Worm (Caenorhabditis elegans) whole organism, L1 larva: ENCODE measurements around the gene fah-1.

Source experiments
- C04F5.9 ChIP-seq: sonication (generic microtip); optimal IDR thresholded peaks from 2 replicates; lab custom pipeline; 2016; ENCODE audit warnings: missing genetic modification characterization, missing compliant biosample characterization
- C16A3.4 ChIP-seq: fragments of 150-350 bp; optimal IDR thresholded peaks from 2 replicates; lab custom pipeline; 2014; ENCODE audit warnings: missing biosample characterization, missing genetic modification characterization
- C34B4.2 ChIP-seq: sonication (generic microtip); optimal IDR thresholded peaks from 2 replicates; lab custom pipeline; 2017; ENCODE audit warnings: mild to moderate bottlenecking, missing genetic modification characterization, missing compliant biosample characterization
- F16B12.6 ChIP-seq: fragments of 150-350 bp; optimal IDR thresholded peaks from 2 replicates; lab custom pipeline; 2014; ENCODE audit warnings: missing biosample characterization, missing genetic modification characterization
- alr-1 ChIP-seq: fragments of 200-800 bp; sonication (Bioruptor generic); optimal IDR thresholded peaks from 2 replicates; lab custom pipeline; 2018; ENCODE audit warnings: borderline replicate concordance, mild to moderate bottlenecking, missing genetic modification characterization, missing compliant biosample characterization
- ceh-63 ChIP-seq: fragments of 200-800 bp; sonication (Bioruptor generic); optimal IDR thresholded peaks from 2 replicates; lab custom pipeline; 2018; ENCODE audit warnings: mild to moderate bottlenecking, missing genetic modification characterization, missing compliant biosample characterization
- ceh-8 ChIP-seq: fragments of 200-800 bp; sonication (Bioruptor generic); optimal IDR thresholded peaks from 2 replicates; lab custom pipeline; 2018; ENCODE audit warnings: mild to moderate bottlenecking, missing genetic modification characterization, moderate library complexity, missing compliant biosample characterization
- ceh-82 ChIP-seq, 3 experiments: fragments of 150-350 bp in 1 of 3; sonication (generic microtip) in 2 of 3; optimal IDR thresholded peaks; 2 replicates each; lab custom pipeline; 2014 to 2017; ENCODE audit warnings: missing biosample characterization in 3 of 3, missing genetic modification characterization in 3 of 3
- ceh-90 ChIP-seq: sonication (generic microtip); optimal IDR thresholded peaks from 2 replicates; lab custom pipeline; 2016; ENCODE audit warnings: missing genetic modification characterization, missing compliant biosample characterization
- dsc-1 ChIP-seq: sonication (generic microtip); optimal IDR thresholded peaks from 2 replicates; lab custom pipeline; 2016; ENCODE audit warnings: mild to moderate bottlenecking, missing genetic modification characterization, missing compliant biosample characterization
- efl-3 ChIP-seq: fragments of 200-800 bp; sonication (Bioruptor generic); optimal IDR thresholded peaks from 2 replicates; lab custom pipeline; 2018; ENCODE audit warnings: mild to moderate bottlenecking, missing genetic modification characterization, missing compliant biosample characterization
- egl-27 ChIP-seq, 2 experiments: fragments of 150-350 bp in 1 of 2; sonication (generic microtip); optimal IDR thresholded peaks; 3 replicates each; lab custom pipeline; 2017 to 2018; ENCODE audit warnings: missing biosample characterization in 2 of 2, missing genetic modification characterization in 2 of 2, missing genetic modification reagents in 2 of 2
- ets-5 ChIP-seq: fragments of 200-800 bp; sonication (Bioruptor generic); IDR thresholded peaks from 2 replicates; pipeline ENCODE4 v1.3.6; 2022; ENCODE audit warnings: missing genetic modification characterization, missing compliant biosample characterization
- fkh-10 ChIP-seq: sonication (generic microtip); optimal IDR thresholded peaks from 2 replicates; lab custom pipeline; 2017; ENCODE audit warnings: missing biosample characterization, missing genetic modification reagents, missing genetic modification characterization
- fkh-4 ChIP-seq: sonication (generic microtip); optimal IDR thresholded peaks from 2 replicates; lab custom pipeline; 2016; ENCODE audit warnings: missing compliant biosample characterization, missing genetic modification characterization, borderline replicate concordance
- fos-1 ChIP-seq: fragments of 150-350 bp; optimal IDR thresholded peaks from 2 replicates; lab custom pipeline; 2014; ENCODE audit warnings: missing biosample characterization, missing genetic modification characterization
- hlh-17 ChIP-seq: fragments of 200-800 bp; sonication (Bioruptor generic); optimal IDR thresholded peaks from 2 replicates; lab custom pipeline; 2018; ENCODE audit warnings: missing genetic modification characterization, mild to moderate bottlenecking, missing compliant biosample characterization, moderate library complexity, borderline replicate concordance
- hlh-4 ChIP-seq: sonication (generic microtip); optimal IDR thresholded peaks from 2 replicates; lab custom pipeline; 2016; ENCODE audit warnings: mild to moderate bottlenecking, missing genetic modification characterization, missing compliant biosample characterization
- hpl-2 ChIP-seq: fragments of 150-350 bp; optimal IDR thresholded peaks from 2 replicates; lab custom pipeline; 2014; ENCODE audit warnings: missing biosample characterization, missing genetic modification reagents, missing genetic modification characterization
- isw-1 ChIP-seq: fragments of 200-800 bp; sonication (Bioruptor generic); IDR thresholded peaks from 2 replicates; pipeline ENCODE4 v1.3.6; 2022; ENCODE audit warnings: missing genetic modification characterization, missing compliant biosample characterization
- jun-1 ChIP-seq: fragments of 150-350 bp; optimal IDR thresholded peaks from 2 replicates; lab custom pipeline; 2014; ENCODE audit warnings: missing biosample characterization, missing genetic modification reagents, missing genetic modification characterization
- lin-14 ChIP-seq: fragments of 200-800 bp; sonication (Bioruptor generic); optimal IDR thresholded peaks from 2 replicates; lab custom pipeline; 2018; ENCODE audit warnings: mild to moderate bottlenecking, missing genetic modification characterization, moderate library complexity, missing compliant biosample characterization
- lin-15B ChIP-seq: fragments of 150-350 bp; sonication (generic microtip); optimal IDR thresholded peaks from 3 replicates; lab custom pipeline; 2014; ENCODE audit warnings: missing biosample characterization, missing genetic modification characterization
- lin-35 ChIP-seq, 2 experiments: fragments of 150-350 bp; optimal IDR thresholded peaks; 2 replicates each; lab custom pipeline; 2014; ENCODE audit warnings: missing biosample characterization in 2 of 2, missing genetic modification characterization in 2 of 2, missing genetic modification reagents in 2 of 2
- lin-39 ChIP-seq: fragments of 150-350 bp; optimal IDR thresholded peaks from 2 replicates; lab custom pipeline; 2014; ENCODE audit warnings: missing biosample characterization, missing genetic modification reagents, missing genetic modification characterization
- lir-3 ChIP-seq: sonication (generic microtip); optimal IDR thresholded peaks from 2 replicates; lab custom pipeline; 2016; ENCODE audit warnings: mild to moderate bottlenecking, missing genetic modification characterization, moderate library complexity, missing compliant biosample characterization; ENCODE audit not compliant: poor library complexity
- lsy-2 ChIP-seq, 2 experiments: fragments of 150-350 bp; optimal IDR thresholded peaks; 2 replicates each; lab custom pipeline; 2014; ENCODE audit warnings: missing biosample characterization in 2 of 2, missing genetic modification characterization in 2 of 2
- mab-9 ChIP-seq: fragments of 200-800 bp; sonication (Bioruptor generic); IDR thresholded peaks from 2 replicates; pipeline ENCODE4 v1.3.6; 2022; ENCODE audit warnings: missing genetic modification reagents, missing genetic modification characterization, missing compliant biosample characterization
- mdl-1 ChIP-seq, 2 experiments: fragments of 150-350 bp; optimal IDR thresholded peaks; 2 replicates each; lab custom pipeline; 2014 to 2017; ENCODE audit warnings: missing biosample characterization in 2 of 2, missing genetic modification characterization in 2 of 2, inconsistent platforms in 1 of 2
- nhr-11 ChIP-seq: fragments of 150-350 bp; optimal IDR thresholded peaks from 2 replicates; lab custom pipeline; 2014; ENCODE audit warnings: missing biosample characterization, missing genetic modification characterization
- nhr-19 ChIP-seq: fragments of 200-800 bp; sonication (Bioruptor generic); conservative IDR thresholded peaks from 2 replicates; pipeline ENCODE4 v1.3.6; 2022; ENCODE audit warnings: missing genetic modification characterization, missing compliant biosample characterization
- nhr-20 ChIP-seq: sonication (generic microtip); optimal IDR thresholded peaks from 2 replicates; lab custom pipeline; 2016; ENCODE audit warnings: mild to moderate bottlenecking, missing genetic modification characterization, missing compliant biosample characterization
- nhr-71 ChIP-seq: sonication (generic microtip); optimal IDR thresholded peaks from 2 replicates; lab custom pipeline; 2016; ENCODE audit warnings: mild to moderate bottlenecking, missing genetic modification characterization, moderate library complexity, missing compliant biosample characterization
- nhr-76 ChIP-seq: sonication (generic microtip); optimal IDR thresholded peaks from 2 replicates; lab custom pipeline; 2017; ENCODE audit warnings: missing biosample characterization, missing genetic modification characterization
- nhr-77 ChIP-seq: fragments of 150-350 bp; optimal IDR thresholded peaks from 2 replicates; lab custom pipeline; 2014; ENCODE audit warnings: missing biosample characterization, missing genetic modification characterization
- nhr-85 ChIP-seq: sonication (generic microtip); peaks from one replicate; lab custom pipeline; 2016; ENCODE audit warnings: missing genetic modification characterization, inconsistent platforms, missing compliant biosample characterization
- nhr-90 ChIP-seq: sonication (generic microtip); optimal IDR thresholded peaks from 2 replicates; lab custom pipeline; 2016; ENCODE audit warnings: mild to moderate bottlenecking, missing genetic modification characterization, missing compliant biosample characterization; ENCODE audit not compliant: poor library complexity
- pag-3 ChIP-seq: sonication (generic microtip); optimal IDR thresholded peaks from 2 replicates; lab custom pipeline; 2017; ENCODE audit warnings: missing genetic modification characterization, mild to moderate bottlenecking, missing compliant biosample characterization, antibody characterized with exemption, borderline replicate concordance; ENCODE audit not compliant: insufficient read depth
- pax-3 ChIP-seq: fragments of 200-800 bp; sonication (Bioruptor generic); optimal IDR thresholded peaks from 2 replicates; lab custom pipeline; 2018; ENCODE audit warnings: mild to moderate bottlenecking, missing genetic modification characterization, moderate library complexity, missing compliant biosample characterization
- rnt-1 ChIP-seq: sonication (generic microtip); optimal IDR thresholded peaks from 2 replicates; lab custom pipeline; 2016; ENCODE audit warnings: mild to moderate bottlenecking, missing genetic modification characterization, moderate library complexity, missing compliant biosample characterization
- snu-23 ChIP-seq: sonication (generic microtip); optimal IDR thresholded peaks from 2 replicates; lab custom pipeline; 2016; ENCODE audit warnings: missing genetic modification characterization, missing compliant biosample characterization
- sox-4 ChIP-seq: sonication (generic microtip); optimal IDR thresholded peaks from 2 replicates; lab custom pipeline; 2016; ENCODE audit warnings: missing genetic modification characterization, missing compliant biosample characterization
- sup-37 ChIP-seq: fragments of 200-800 bp; sonication (Bioruptor generic); optimal IDR thresholded peaks from 2 replicates; lab custom pipeline; 2018; ENCODE audit warnings: mild to moderate bottlenecking, missing genetic modification characterization, missing compliant biosample characterization
- swsn-7 ChIP-seq: sonication (generic microtip); optimal IDR thresholded peaks from 2 replicates; lab custom pipeline; 2016; ENCODE audit warnings: missing genetic modification characterization, missing compliant biosample characterization
- tbx-2 ChIP-seq: sonication (generic microtip); optimal IDR thresholded peaks from 2 replicates; lab custom pipeline; 2016; ENCODE audit warnings: missing genetic modification characterization, missing compliant biosample characterization
- unc-130 ChIP-seq: fragments of 150-350 bp; optimal IDR thresholded peaks from 2 replicates; lab custom pipeline; 2017; ENCODE audit warnings: missing biosample characterization, missing genetic modification characterization, inconsistent platforms
- unc-62 ChIP-seq: fragments of 150-350 bp; optimal IDR thresholded peaks from 2 replicates; lab custom pipeline; 2014; ENCODE audit warnings: missing biosample characterization, missing genetic modification reagents, missing genetic modification characterization
- unc-98 ChIP-seq: fragments of 200-800 bp; sonication (Bioruptor generic); IDR thresholded peaks from 2 replicates; pipeline ENCODE4 v1.3.6; 2022; ENCODE audit warnings: missing genetic modification characterization, missing compliant biosample characterization
- xbp-1 ChIP-seq: sonication (generic microtip); optimal IDR thresholded peaks from 2 replicates; lab custom pipeline; 2016; ENCODE audit warnings: missing genetic modification characterization, missing compliant biosample characterization
- zag-1 ChIP-seq: fragments of 150-350 bp; optimal IDR thresholded peaks from 2 replicates; lab custom pipeline; 2014; ENCODE audit warnings: missing biosample characterization, missing genetic modification characterization
- ztf-11 ChIP-seq, 2 experiments: sonication (generic microtip); optimal IDR thresholded peaks; 2 replicates each; lab custom pipeline; 2016 to 2017; ENCODE audit warnings: missing genetic modification characterization in 2 of 2, missing biosample characterization in 1 of 2, missing compliant biosample characterization in 1 of 2
- ztf-4 ChIP-seq: fragments of 150-350 bp; optimal IDR thresholded peaks from 2 replicates; lab custom pipeline; 2014; ENCODE audit warnings: missing biosample characterization, missing genetic modification characterization

Gene fah-1

ce11 chrX:6410177-6410765, 38.4 kb downstream of the fah-1 start, which contains the start of gene mup-2:
Gene mup-2 (minus strand): TSS chrX:6410227.
- TF ChIP-seq egl-27 (tag; optimal IDR thresholded peaks at IDR 0.05; lab: Kevin White, UChicago) (no peak), lin-14 (peak; percentile 80), ztf-4 (peak; percentile 7), xbp-1 (peak; percentile 8), mdl-1 (tag; optimal IDR thresholded peaks at IDR 0.05; lab: Kevin White, UChicago) (peak in 1 of 2 experiments; percentile 20), lin-15B (tag; lab: Kevin White, UChicago) (no peak), nhr-76 (tag; lab: Kevin White, UChicago) (no peak), C04F5.9 (tag; lab: Kevin White, UChicago) (no peak), hlh-17 (GFP tag; lab: Kevin White, UChicago) (no peak), ets-5 (GFP tag; lab: Robert Waterston, UW) (no peak), nhr-90 (tag; lab: Kevin White, UChicago) (no peak), F16B12.6 (tag; lab: Kevin White, UChicago) (no peak), ceh-82 (tag; optimal IDR thresholded peaks at IDR 0.05; lab: Kevin White, UChicago) (no peak), nhr-11 (tag; lab: Kevin White, UChicago) (no peak), sup-37 (GFP tag; lab: Kevin White, UChicago) (peak; percentile 9), nhr-71 (tag; lab: Kevin White, UChicago) (peak; percentile 89), sox-4 (tag; lab: Kevin White, UChicago) (no peak), lir-3 (peak; percentile 17), C16A3.4 (no peak), lin-35 (GFP tag; optimal IDR thresholded peaks at IDR 0.05; lab: Kevin White, UChicago) (no peak), nhr-20 (tag; lab: Kevin White, UChicago) (peak; percentile 50), hpl-2 (GFP tag; lab: Kevin White, UChicago) (no peak), fkh-10 (no peak), ceh-90 (tag; lab: Kevin White, UChicago) (no peak), ztf-11 (tag; optimal IDR thresholded peaks at IDR 0.05; lab: Kevin White, UChicago) (no peak), lsy-2 (tag; optimal IDR thresholded peaks at IDR 0.05; lab: Kevin White, UChicago) (peak; percentile 22 to 60), alr-1 (tag; lab: Kevin White, UChicago) (no peak), fos-1 (no peak), jun-1 (no peak), rnt-1 (tag; lab: Kevin White, UChicago) (peak; percentile 69), snu-23 (GFP tag; lab: Kevin White, UChicago) (peak; percentile 61), isw-1 (no peak), unc-130 (tag; lab: Kevin White, UChicago) (peak; percentile 50), dsc-1 (tag; lab: Kevin White, UChicago) (peak; percentile 88), ceh-8 (GFP tag; lab: Kevin White, UChicago) (no peak), unc-62 (GFP tag; lab: Kevin White, UChicago) (no peak), unc-98 (GFP tag; lab: Robert Waterston, UW) (peak; percentile 30; the same call in 1 of the 2 replicates), zag-1 (tag; lab: Kevin White, UChicago) (no peak), mab-9 (no peak), ceh-63 (GFP tag; lab: Kevin White, UChicago) (no peak), swsn-7 (tag; lab: Kevin White, UChicago) (peak; percentile 24), efl-3 (GFP tag; lab: Kevin White, UChicago) (no peak), lin-39 (tag; lab: Kevin White, UChicago) (peak; percentile 2), nhr-77 (tag; lab: Kevin White, UChicago) (no peak), fkh-4 (tag; lab: Kevin White, UChicago) (peak; percentile 13), pax-3 (tag; lab: Kevin White, UChicago) (no peak), C34B4.2 (no peak), pag-3 (tag; lab: Kevin White, UChicago) (peak; percentile 77), hlh-4 (tag; lab: Kevin White, UChicago) (no peak), nhr-19 (GFP tag; lab: Robert Waterston, UW) (peak; percentile 62), nhr-85 (no peak), tbx-2 (tag; lab: Kevin White, UChicago) (peak; percentile 49)
